Fruit fly (Drosophila melanogaster): ENCODE results near the gene ich.

The ich gene

dm6 chr3R:8930165-8931063 lies 32.4 kb downstream of the ich start:
- TF ChIP-seq fru (GFP tag; optimal IDR thresholded peaks at IDR 0.05) (peak; percentile 68), psq (GFP tag; optimal IDR thresholded peaks at IDR 0.05) (no peak), Dif (GFP tag; optimal IDR thresholded peaks at IDR 0.05; ENCODE audit: partially characterized antibody) (no peak), Myc (optimal IDR thresholded peaks at IDR 0.05) (no peak), brk (GFP tag; optimal IDR thresholded peaks at IDR 0.05) (no peak), Rel (GFP tag; optimal IDR thresholded peaks at IDR 0.05) (no peak), Rel (tag; optimal IDR thresholded peaks at IDR 0.05) (peak; percentile 0), Vsx2 (GFP tag; optimal IDR thresholded peaks at IDR 0.05; ENCODE audit: partially characterized antibody) (no peak), Dfd (GFP tag; optimal IDR thresholded peaks at IDR 0.05) (no peak), h (GFP tag; optimal IDR thresholded peaks at IDR 0.05) (peak; percentile 43), tai (GFP tag; optimal IDR thresholded peaks at IDR 0.05) (no peak), dsf (GFP tag; optimal IDR thresholded peaks at IDR 0.05; ENCODE audit: borderline replicate concordance) (no peak), CrebA (GFP tag; optimal IDR thresholded peaks at IDR 0.05; ENCODE audit: borderline replicate concordance) (no peak), br (GFP tag; optimal IDR thresholded peaks at IDR 0.05) (peak; percentile 9), dl (GFP tag; optimal IDR thresholded peaks at IDR 0.05; ENCODE audit: insufficient read depth in 1 of 2, partially characterized antibody in 2 of 2) (no peak), Mio (GFP tag; optimal IDR thresholded peaks at IDR 0.05) (no peak), Hnf4 (GFP tag; optimal IDR thresholded peaks at IDR 0.05) (no peak), HLH106 (tag; optimal IDR thresholded peaks at IDR 0.05) (peak; percentile 49), Hr83 (GFP tag; optimal IDR thresholded peaks at IDR 0.05; ENCODE audit: poor library complexity, severe bottlenecking) (no peak), ey (GFP tag; optimal IDR thresholded peaks at IDR 0.05) (peak; percentile 44), sage (GFP tag; optimal IDR thresholded peaks at IDR 0.05) (no peak), rgr (GFP tag; optimal IDR thresholded peaks at IDR 0.05) (peak; percentile 43), OdsH (GFP tag; optimal IDR thresholded peaks at IDR 0.05) (no peak), N (GFP tag; optimal IDR thresholded peaks at IDR 0.05) (no peak), sv (GFP tag; optimal IDR thresholded peaks at IDR 0.05) (no peak), pan (optimal IDR thresholded peaks at IDR 0.05) (no peak), lola (GFP tag; optimal IDR thresholded peaks at IDR 0.05) (no peak), GATAd (GFP tag; optimal IDR thresholded peaks at IDR 0.05) (no peak), Sp1 (GFP tag; optimal IDR thresholded peaks at IDR 0.05) (peak; percentile 59), Hr78 (GFP tag; optimal IDR thresholded peaks at IDR 0.05) (no peak), foxo (GFP tag; optimal IDR thresholded peaks at IDR 0.05) (peak in 1 of 2 experiments; percentile 35), dmrt93B (GFP tag; optimal IDR thresholded peaks at IDR 0.05) (no peak), CG32264 (GFP tag; optimal IDR thresholded peaks at IDR 0.05) (no peak), woc (GFP tag; optimal IDR thresholded peaks at IDR 0.05) (peak; percentile 24), CG9705 (GFP tag; optimal IDR thresholded peaks at IDR 0.05) (no peak), jim (GFP tag; optimal IDR thresholded peaks at IDR 0.05) (no peak), Abd-B (GFP tag; optimal IDR thresholded peaks at IDR 0.05) (no peak), Jra (GFP tag; optimal IDR thresholded peaks at IDR 0.05) (no peak)

dm6 chr3R:8929703-8930102 lies 33.1 kb downstream of the ich start:
- TF ChIP-seq tai (GFP tag; optimal IDR thresholded peaks at IDR 0.05) = no peak
- no peak for TF ChIP-seq HLH106 (tag; optimal IDR thresholded peaks at IDR 0.05)
- no peak for TF ChIP-seq dsf (GFP tag; optimal IDR thresholded peaks at IDR 0.05; ENCODE audit: borderline replicate concordance)
- no peak for TF ChIP-seq jim (GFP tag; optimal IDR thresholded peaks at IDR 0.05)
- no peak for TF ChIP-seq Rel (GFP tag; optimal IDR thresholded peaks at IDR 0.05)
- TF ChIP-seq Rel (tag; optimal IDR thresholded peaks at IDR 0.05) = no peak
- no peak for TF ChIP-seq CG9705 (GFP tag; optimal IDR thresholded peaks at IDR 0.05)
- TF ChIP-seq usp (GFP tag; optimal IDR thresholded peaks at IDR 0.05) = no peak
- no peak for TF ChIP-seq Hr78 (GFP tag; optimal IDR thresholded peaks at IDR 0.05)
- TF ChIP-seq Sp1 (GFP tag; optimal IDR thresholded peaks at IDR 0.05) = no peak
- TF ChIP-seq brk (GFP tag; optimal IDR thresholded peaks at IDR 0.05) = no peak
- no peak for TF ChIP-seq CrebA (GFP tag; optimal IDR thresholded peaks at IDR 0.05; ENCODE audit: borderline replicate concordance)
- TF ChIP-seq pan (optimal IDR thresholded peaks at IDR 0.05) = no peak
- no peak for TF ChIP-seq Mio (GFP tag; optimal IDR thresholded peaks at IDR 0.05)
- TF ChIP-seq h (GFP tag; optimal IDR thresholded peaks at IDR 0.05) = no peak
- TF ChIP-seq OdsH (GFP tag; optimal IDR thresholded peaks at IDR 0.05) = no peak
- TF ChIP-seq Hnf4 (GFP tag; optimal IDR thresholded peaks at IDR 0.05) = no peak
